Worm (Caenorhabditis elegans) whole organism, L1 larva: Measurements from ENCODE around the gene srx-62.

Experiments used
- C16A3.4 ChIP-seq: fragments of 150-350 bp; optimal IDR thresholded peaks from 2 replicates; lab custom pipeline; 2014; ENCODE audit warnings: missing biosample characterization, missing genetic modification characterization
- aha-1 ChIP-seq: fragments of 150-350 bp; optimal IDR thresholded peaks from 2 replicates; lab custom pipeline; 2014; ENCODE audit warnings: missing biosample characterization, missing genetic modification characterization
- alr-1 ChIP-seq: fragments of 200-800 bp; sonication (Bioruptor generic); optimal IDR thresholded peaks from 2 replicates; lab custom pipeline; 2018; ENCODE audit warnings: borderline replicate concordance, mild to moderate bottlenecking, missing genetic modification characterization, missing compliant biosample characterization
- blmp-1 ChIP-seq: fragments of 150-350 bp; optimal IDR thresholded peaks from 2 replicates; lab custom pipeline; 2014; ENCODE audit warnings: missing biosample characterization, missing genetic modification characterization
- ceh-88 ChIP-seq: fragments of 200-800 bp; sonication (Bioruptor generic); IDR thresholded peaks from 2 replicates; pipeline ENCODE4 v1.3.6; 2022; ENCODE audit warnings: missing genetic modification characterization, missing compliant biosample characterization
- ceh-90 ChIP-seq: sonication (generic microtip); optimal IDR thresholded peaks from 2 replicates; lab custom pipeline; 2016; ENCODE audit warnings: missing genetic modification characterization, missing compliant biosample characterization
- dpl-1 ChIP-seq, 3 experiments: fragments of 150-350 bp in 2 of 3; sonication (generic microtip) in 1 of 3; optimal IDR thresholded peaks; 2 replicates each; lab custom pipeline; 2014 to 2017; ENCODE audit warnings: missing biosample characterization in 3 of 3, missing genetic modification characterization in 3 of 3, missing genetic modification reagents in 3 of 3
- efl-3 ChIP-seq: fragments of 200-800 bp; sonication (Bioruptor generic); optimal IDR thresholded peaks from 2 replicates; lab custom pipeline; 2018; ENCODE audit warnings: mild to moderate bottlenecking, missing genetic modification characterization, missing compliant biosample characterization
- elt-2 ChIP-seq: sonication (generic microtip); optimal IDR thresholded peaks from 2 replicates; lab custom pipeline; 2016; ENCODE audit warnings: missing genetic modification characterization, mild to moderate bottlenecking, inconsistent platforms, missing compliant biosample characterization, missing genetic modification reagents
- elt-3 ChIP-seq, 6 experiments: fragments of 150-350 bp in 1 of 6; sonication (generic microtip); optimal IDR thresholded peaks; 2 replicates each; lab custom pipeline; 2017 to 2018; ENCODE audit warnings: missing biosample characterization in 6 of 6, missing genetic modification characterization in 6 of 6, inconsistent platforms in 1 of 6
- fos-1 ChIP-seq: fragments of 150-350 bp; optimal IDR thresholded peaks from 2 replicates; lab custom pipeline; 2014; ENCODE audit warnings: missing biosample characterization, missing genetic modification characterization
- grh-1 ChIP-seq: fragments of 200-800 bp; sonication (Bioruptor generic); IDR thresholded peaks from 2 replicates; pipeline ENCODE4 v1.3.6; 2022; ENCODE audit warnings: missing genetic modification reagents, missing genetic modification characterization, missing compliant biosample characterization
- hlh-4 ChIP-seq: sonication (generic microtip); optimal IDR thresholded peaks from 2 replicates; lab custom pipeline; 2016; ENCODE audit warnings: mild to moderate bottlenecking, missing genetic modification characterization, missing compliant biosample characterization
- hpl-2 ChIP-seq: fragments of 150-350 bp; optimal IDR thresholded peaks from 2 replicates; lab custom pipeline; 2014; ENCODE audit warnings: missing biosample characterization, missing genetic modification reagents, missing genetic modification characterization
- isw-1 ChIP-seq: fragments of 200-800 bp; sonication (Bioruptor generic); IDR thresholded peaks from 2 replicates; pipeline ENCODE4 v1.3.6; 2022; ENCODE audit warnings: missing genetic modification characterization, missing compliant biosample characterization
- jun-1 ChIP-seq: fragments of 150-350 bp; optimal IDR thresholded peaks from 2 replicates; lab custom pipeline; 2014; ENCODE audit warnings: missing biosample characterization, missing genetic modification reagents, missing genetic modification characterization
- lin-13 ChIP-seq: fragments of 150-350 bp; optimal IDR thresholded peaks from 2 replicates; lab custom pipeline; 2014; ENCODE audit warnings: missing biosample characterization, missing genetic modification reagents, missing genetic modification characterization
- lin-14 ChIP-seq: fragments of 200-800 bp; sonication (Bioruptor generic); optimal IDR thresholded peaks from 2 replicates; lab custom pipeline; 2018; ENCODE audit warnings: mild to moderate bottlenecking, missing genetic modification characterization, moderate library complexity, missing compliant biosample characterization
- lin-35 ChIP-seq, 2 experiments: fragments of 150-350 bp; optimal IDR thresholded peaks; 2 replicates each; lab custom pipeline; 2014; ENCODE audit warnings: missing biosample characterization in 2 of 2, missing genetic modification characterization in 2 of 2, missing genetic modification reagents in 2 of 2
- lin-39 ChIP-seq: fragments of 150-350 bp; optimal IDR thresholded peaks from 2 replicates; lab custom pipeline; 2014; ENCODE audit warnings: missing biosample characterization, missing genetic modification reagents, missing genetic modification characterization
- lsy-2 ChIP-seq, 2 experiments: fragments of 150-350 bp; optimal IDR thresholded peaks; 2 replicates each; lab custom pipeline; 2014; ENCODE audit warnings: missing biosample characterization in 2 of 2, missing genetic modification characterization in 2 of 2
- mab-9 ChIP-seq: fragments of 200-800 bp; sonication (Bioruptor generic); IDR thresholded peaks from 2 replicates; pipeline ENCODE4 v1.3.6; 2022; ENCODE audit warnings: missing genetic modification reagents, missing genetic modification characterization, missing compliant biosample characterization
- mdl-1 ChIP-seq, 2 experiments: fragments of 150-350 bp; optimal IDR thresholded peaks; 2 replicates each; lab custom pipeline; 2014 to 2017; ENCODE audit warnings: missing biosample characterization in 2 of 2, missing genetic modification characterization in 2 of 2, inconsistent platforms in 1 of 2
- mef-2 ChIP-seq: fragments of 150-350 bp; optimal IDR thresholded peaks from 2 replicates; lab custom pipeline; 2014; ENCODE audit warnings: missing biosample characterization, missing genetic modification characterization
- mep-1 ChIP-seq: fragments of 150-350 bp; optimal IDR thresholded peaks from 2 replicates; lab custom pipeline; 2014; ENCODE audit warnings: missing biosample characterization, missing genetic modification characterization
- nhr-19 ChIP-seq: fragments of 200-800 bp; sonication (Bioruptor generic); conservative IDR thresholded peaks from 2 replicates; pipeline ENCODE4 v1.3.6; 2022; ENCODE audit warnings: missing genetic modification characterization, missing compliant biosample characterization
- nhr-20 ChIP-seq: sonication (generic microtip); optimal IDR thresholded peaks from 2 replicates; lab custom pipeline; 2016; ENCODE audit warnings: mild to moderate bottlenecking, missing genetic modification characterization, missing compliant biosample characterization
- nhr-237 ChIP-seq: fragments of 150-350 bp; optimal IDR thresholded peaks from 2 replicates; lab custom pipeline; 2014; ENCODE audit warnings: missing biosample characterization, missing genetic modification characterization
- nhr-28 ChIP-seq: fragments of 150-350 bp; optimal IDR thresholded peaks from 2 replicates; lab custom pipeline; 2014; ENCODE audit warnings: missing biosample characterization, missing genetic modification characterization
- nhr-47 ChIP-seq: sonication (generic microtip); optimal IDR thresholded peaks from 2 replicates; lab custom pipeline; 2016; ENCODE audit warnings: mild to moderate bottlenecking, missing genetic modification characterization, moderate library complexity, missing compliant biosample characterization
- nhr-71 ChIP-seq: sonication (generic microtip); optimal IDR thresholded peaks from 2 replicates; lab custom pipeline; 2016; ENCODE audit warnings: mild to moderate bottlenecking, missing genetic modification characterization, moderate library complexity, missing compliant biosample characterization
- nhr-76 ChIP-seq: sonication (generic microtip); optimal IDR thresholded peaks from 2 replicates; lab custom pipeline; 2017; ENCODE audit warnings: missing biosample characterization, missing genetic modification characterization
- nhr-84 ChIP-seq: sonication (generic microtip); optimal IDR thresholded peaks from 2 replicates; lab custom pipeline; 2017; ENCODE audit warnings: missing biosample characterization, missing genetic modification characterization
- nhr-85 ChIP-seq: sonication (generic microtip); peaks from one replicate; lab custom pipeline; 2016; ENCODE audit warnings: missing genetic modification characterization, inconsistent platforms, missing compliant biosample characterization
- nhr-90 ChIP-seq: sonication (generic microtip); optimal IDR thresholded peaks from 2 replicates; lab custom pipeline; 2016; ENCODE audit warnings: mild to moderate bottlenecking, missing genetic modification characterization, missing compliant biosample characterization; ENCODE audit not compliant: poor library complexity
- pax-3 ChIP-seq: fragments of 200-800 bp; sonication (Bioruptor generic); optimal IDR thresholded peaks from 2 replicates; lab custom pipeline; 2018; ENCODE audit warnings: mild to moderate bottlenecking, missing genetic modification characterization, moderate library complexity, missing compliant biosample characterization
- pqm-1 ChIP-seq: sonication (generic microtip); optimal IDR thresholded peaks from 3 replicates; lab custom pipeline; 2017; ENCODE audit warnings: missing biosample characterization, missing genetic modification characterization
- snpc-4 ChIP-seq: fragments of 150-350 bp; optimal IDR thresholded peaks from 2 replicates; lab custom pipeline; 2014; ENCODE audit warnings: missing biosample characterization, missing genetic modification characterization
- snu-23 ChIP-seq: sonication (generic microtip); optimal IDR thresholded peaks from 2 replicates; lab custom pipeline; 2016; ENCODE audit warnings: missing genetic modification characterization, missing compliant biosample characterization
- sptf-1 ChIP-seq: fragments of 150-350 bp; optimal IDR thresholded peaks from 2 replicates; lab custom pipeline; 2014; ENCODE audit warnings: missing biosample characterization, missing genetic modification characterization
- swsn-7 ChIP-seq: sonication (generic microtip); optimal IDR thresholded peaks from 2 replicates; lab custom pipeline; 2016; ENCODE audit warnings: missing genetic modification characterization, missing compliant biosample characterization
- tbx-2 ChIP-seq: sonication (generic microtip); optimal IDR thresholded peaks from 2 replicates; lab custom pipeline; 2016; ENCODE audit warnings: missing genetic modification characterization, missing compliant biosample characterization
- xbp-1 ChIP-seq: sonication (generic microtip); optimal IDR thresholded peaks from 2 replicates; lab custom pipeline; 2016; ENCODE audit warnings: missing genetic modification characterization, missing compliant biosample characterization
- ztf-4 ChIP-seq: fragments of 150-350 bp; optimal IDR thresholded peaks from 2 replicates; lab custom pipeline; 2014; ENCODE audit warnings: missing biosample characterization, missing genetic modification characterization

srx-62 gene

DNA sequence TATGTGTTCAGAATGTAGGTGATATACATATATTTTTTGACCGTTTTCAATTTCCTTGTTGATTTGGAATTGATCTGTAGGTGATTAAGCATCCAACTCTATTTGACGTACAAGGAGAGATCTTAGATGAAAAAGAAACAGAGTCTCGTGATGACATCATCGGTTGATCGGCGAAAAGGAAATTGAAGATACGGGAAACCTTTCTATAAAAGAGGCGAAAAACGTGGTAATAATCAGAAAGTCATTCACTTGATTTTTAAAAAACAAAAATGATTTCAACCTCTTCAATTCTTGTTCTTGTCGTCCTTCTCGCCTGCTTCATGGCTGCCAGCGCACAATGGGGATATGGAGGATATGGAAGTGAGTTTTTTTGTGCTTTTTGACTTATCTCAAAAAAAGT lies 11.6 kb downstream of the srx-62 start, which contains the start of gene nlp-29 (continued):
- TF ChIP-seq lin-13: no peak
- no peak for TF ChIP-seq aha-1 (tag; lab: Kevin White, UChicago)
- TF ChIP-seq nhr-237 (tag; lab: Kevin White, UChicago): no peak
- no peak for TF ChIP-seq tbx-2 (tag; lab: Kevin White, UChicago)
- TF ChIP-seq nhr-47 (tag; lab: Kevin White, UChicago): no peak
- no peak for TF ChIP-seq elt-2
- TF ChIP-seq mab-9: no peak

DNA sequence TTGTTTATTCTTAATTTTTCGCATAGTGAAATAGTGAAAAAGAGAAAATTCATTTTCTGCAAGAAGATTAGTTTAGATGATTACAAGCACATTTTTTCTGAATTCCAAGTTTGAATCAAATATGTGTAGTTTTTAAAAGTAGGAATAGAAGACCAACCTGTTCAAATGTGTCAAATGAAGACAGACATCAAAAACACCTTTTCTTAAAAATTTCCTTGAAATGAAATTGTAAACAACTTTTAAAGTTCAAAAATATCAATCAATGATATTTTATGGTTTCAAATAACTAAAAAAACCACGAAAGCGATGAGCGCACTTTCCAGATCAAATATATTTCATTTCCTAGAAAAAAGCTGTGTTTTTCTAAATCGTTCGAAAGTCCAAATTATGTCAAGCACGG lies 14.1 kb downstream of the srx-62 start, which contains the start of gene nlp-30:
TSS of gene nlp-30 (plus strand) at position 301 of the 400 bp plus-strand sequence.
- TF ChIP-seq dpl-1 (GFP tag; optimal IDR thresholded peaks at IDR 0.05; lab: Kevin White, UChicago) (no peak), isw-1 (GFP tag; lab: Robert Waterston, UW) (no peak), nhr-20 (no peak), nhr-71 (tag; lab: Kevin White, UChicago) (no peak), nhr-28 (tag; lab: Kevin White, UChicago) (no peak), nhr-237 (tag; lab: Kevin White, UChicago) (no peak), C16A3.4 (tag; lab: Kevin White, UChicago) (no peak), hpl-2 (GFP tag; lab: Kevin White, UChicago) (no peak), hlh-4 (tag; lab: Kevin White, UChicago) (no peak), ceh-88 (GFP tag; lab: Robert Waterston, UW) (no peak), ceh-90 (tag; lab: Kevin White, UChicago) (no peak), mab-9 (no peak), lin-35 (GFP tag; optimal IDR thresholded peaks at IDR 0.05; lab: Kevin White, UChicago) (no peak), grh-1 (no peak)

DNA sequence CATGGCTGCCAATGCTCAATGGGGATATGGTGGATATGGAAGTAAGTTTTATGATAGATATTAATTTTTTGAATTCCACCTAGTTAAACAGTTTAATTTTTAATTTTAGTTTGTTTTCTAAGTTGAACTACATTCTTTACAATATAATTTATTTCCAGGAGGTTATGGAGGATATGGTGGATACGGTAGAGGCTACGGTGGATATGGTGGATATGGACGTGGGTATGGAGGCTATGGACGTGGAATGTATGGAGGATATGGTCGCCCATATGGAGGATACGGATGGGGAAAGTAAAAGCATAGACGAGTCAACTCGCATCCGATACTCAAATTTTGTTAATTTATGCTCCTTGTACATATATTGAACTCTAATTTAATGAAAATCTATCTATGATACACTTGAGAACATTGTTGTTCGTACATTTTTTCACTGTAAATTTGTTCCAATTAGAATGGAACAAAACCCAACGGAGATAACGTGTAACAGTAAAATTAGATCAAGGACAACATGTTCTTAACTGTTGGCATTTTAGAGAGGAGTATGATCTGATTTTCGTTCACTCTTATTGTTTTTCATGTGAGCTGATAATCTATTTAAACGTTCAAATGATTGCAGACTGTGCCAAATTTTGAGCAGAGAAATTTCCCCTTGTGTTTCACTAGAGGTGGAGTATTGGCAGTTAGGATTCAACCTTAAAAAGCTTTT lies 15.4 kb downstream of the srx-62 start:
- TF ChIP-seq swsn-7 (tag; lab: Kevin White, UChicago) (no peak), snpc-4 (tag; lab: Kevin White, UChicago) (no peak), lin-39 (tag; lab: Kevin White, UChicago) (no peak), jun-1 (no peak), nhr-20 (no peak), mef-2 (tag; lab: Kevin White, UChicago) (no peak), dpl-1 (GFP tag; optimal IDR thresholded peaks at IDR 0.05; lab: Kevin White, UChicago) (no peak), nhr-28 (tag; lab: Kevin White, UChicago) (no peak), pax-3 (no peak), xbp-1 (tag; lab: Kevin White, UChicago) (no peak), fos-1 (tag; lab: Kevin White, UChicago) (no peak), sptf-1 (tag; lab: Kevin White, UChicago) (no peak), nhr-76 (tag; lab: Kevin White, UChicago) (no peak), pqm-1 (tag; lab: Kevin White, UChicago) (no peak)

DNA sequence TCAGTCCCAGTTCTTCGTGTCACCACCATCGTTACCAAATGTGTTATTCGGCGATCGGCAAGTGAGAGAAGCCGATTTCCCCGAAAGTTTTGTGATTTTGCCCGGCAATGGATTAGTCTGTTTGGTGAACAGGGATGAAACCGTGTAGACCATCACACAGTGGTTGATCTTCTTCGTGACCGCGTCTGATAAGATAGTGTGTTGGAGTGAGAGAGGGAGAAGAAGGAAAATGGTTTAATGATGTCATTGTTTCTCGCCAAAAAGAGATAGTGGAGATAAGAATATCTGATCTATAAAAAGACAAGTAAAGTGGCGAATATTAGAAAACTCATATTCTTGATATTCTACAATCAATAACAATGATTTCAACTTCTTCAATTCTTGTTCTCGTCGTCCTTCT lies 15.9 kb downstream of the srx-62 start, which contains the start of gene nlp-31:
TSS of gene nlp-31 (plus strand) at position 237 of the 400 bp plus-strand sequence.
- TF ChIP-seq jun-1: peak; percentile 23
- peak; percentile 10 for TF ChIP-seq mep-1 (tag; lab: Kevin White, UChicago)
- TF ChIP-seq nhr-84: no peak
- peak; percentile 29 for TF ChIP-seq nhr-90 (tag; lab: Kevin White, UChicago)
- peak; percentile 80 for TF ChIP-seq nhr-71 (tag; lab: Kevin White, UChicago)
- peak; percentile 73 for TF ChIP-seq lin-14 (GFP tag; lab: Kevin White, UChicago)
- peak; percentile 12 for TF ChIP-seq nhr-237 (tag; lab: Kevin White, UChicago)
- peak in 1 of 2 experiments; percentile 41 for TF ChIP-seq mdl-1 (tag; optimal IDR thresholded peaks at IDR 0.05; lab: Kevin White, UChicago)
- TF ChIP-seq pax-3: no peak
- peak; percentile 27 for TF ChIP-seq ztf-4 (tag; lab: Kevin White, UChicago)
- TF ChIP-seq nhr-85 (tag; lab: Kevin White, UChicago): peak; percentile 97
- no peak for TF ChIP-seq alr-1 (tag; lab: Kevin White, UChicago)
- no peak for TF ChIP-seq snpc-4 (tag; lab: Kevin White, UChicago)
- peak in 1 of 2 experiments; percentile 43 for TF ChIP-seq lin-35 (GFP tag; optimal IDR thresholded peaks at IDR 0.05; lab: Kevin White, UChicago)
- 0 out of 2 replicates have a peak, but pooled peaks have one; percentile 29 for TF ChIP-seq nhr-19
- TF ChIP-seq blmp-1: peak; percentile 89
- peak; percentile 27 for TF ChIP-seq tbx-2 (tag; lab: Kevin White, UChicago)
- TF ChIP-seq lsy-2 (tag; optimal IDR thresholded peaks at IDR 0.05; lab: Kevin White, UChicago): peak in 1 of 2 experiments; percentile 21
- peak; percentile 88 for TF ChIP-seq nhr-20
- TF ChIP-seq efl-3 (GFP tag; lab: Kevin White, UChicago): no peak
- TF ChIP-seq elt-3 (tag; optimal IDR thresholded peaks at IDR 0.05; lab: Kevin White, UChicago): peak; percentile 64 to 97 (median 96)
- TF ChIP-seq snu-23: peak; percentile 27
